Worm (Caenorhabditis elegans) whole organism, L2 larva: ENCODE results near the gene B0222.5.

ENCODE experiments used
- blmp-1 ChIP-seq: sonication (generic microtip); optimal IDR thresholded peaks from 2 replicates; lab custom pipeline; 2017; ENCODE audit warnings: missing genetic modification characterization, mild to moderate bottlenecking, missing compliant biosample characterization, antibody characterized with exemption, moderate library complexity; ENCODE audit not compliant: insufficient read depth
- ceh-82 ChIP-seq: fragments of 150-350 bp; optimal IDR thresholded peaks from 2 replicates; lab custom pipeline; 2014; ENCODE audit warnings: missing biosample characterization, missing genetic modification characterization
- egl-27 ChIP-seq: sonication (generic microtip); optimal IDR thresholded peaks from 3 replicates; lab custom pipeline; 2017; ENCODE audit warnings: missing biosample characterization, missing genetic modification reagents, missing genetic modification characterization
- elt-1 ChIP-seq: fragments of 150-350 bp; optimal IDR thresholded peaks from 2 replicates; lab custom pipeline; 2014; ENCODE audit warnings: missing biosample characterization, missing genetic modification characterization
- elt-3 ChIP-seq: sonication (generic microtip); optimal IDR thresholded peaks from 2 replicates; lab custom pipeline; 2017; ENCODE audit warnings: missing biosample characterization, missing genetic modification characterization
- lin-39 ChIP-seq: fragments of 150-350 bp; optimal IDR thresholded peaks from 2 replicates; lab custom pipeline; 2014; ENCODE audit warnings: missing biosample characterization, missing genetic modification reagents, missing genetic modification characterization
- lsy-2 ChIP-seq, 2 experiments: fragments of 150-350 bp in 1 of 2; sonication (generic microtip) in 1 of 2; optimal IDR thresholded peaks; 2 replicates each; lab custom pipeline; 2014 to 2017; ENCODE audit warnings: missing biosample characterization in 2 of 2, missing genetic modification characterization in 2 of 2
- nhr-23 ChIP-seq: fragments of 150-350 bp; optimal IDR thresholded peaks from 2 replicates; lab custom pipeline; 2014; ENCODE audit warnings: missing biosample characterization, missing genetic modification reagents, missing genetic modification characterization

- TF ChIP-seq lsy-2 (tag; optimal IDR thresholded peaks at IDR 0.05; lab: Kevin White, UChicago) (no peak), egl-27 (tag; lab: Kevin White, UChicago) (no peak), ceh-82 (tag; lab: Kevin White, UChicago) (no peak), elt-1 (tag; lab: Kevin White, UChicago) (no peak), nhr-23 (no peak), blmp-1 (tag; lab: Kevin White, UChicago) (no peak), elt-3 (tag; lab: Kevin White, UChicago) (no peak), lin-39 (tag; lab: Kevin White, UChicago) (no peak)
Observed at ce11 chrV:9146196-9146595, 8.5 kb downstream of the B0222.5 start.
